Worm (Caenorhabditis elegans) whole organism, young adult: ENCODE measurements around the gene rhr-1.
A peak's percentile ranks its signal among the peaks of the same experiment; 100 is the strongest.

ENCODE experiments used
- B0336.3 ChIP-seq: fragments of 200-800 bp; sonication (Bioruptor generic); IDR thresholded peaks from 2 replicates; pipeline ENCODE4 v1.3.6; 2022; ENCODE audit warnings: missing genetic modification characterization, missing compliant biosample characterization
- C06A6.2 ChIP-seq: fragments of 200-800 bp; sonication (Bioruptor generic); conservative IDR thresholded peaks from 2 replicates; pipeline ENCODE4 v1.3.6; 2022; ENCODE audit warnings: missing genetic modification characterization, missing compliant biosample characterization
- C17E4.6 ChIP-seq: fragments of 200-800 bp; sonication (Bioruptor generic); IDR thresholded peaks from 2 replicates; pipeline ENCODE4 v1.3.6; 2022; ENCODE audit warnings: missing genetic modification reagents, missing genetic modification characterization, missing compliant biosample characterization
- F49E8.2 ChIP-seq: sonication (generic microtip); optimal IDR thresholded peaks from 3 replicates; lab custom pipeline; 2017; ENCODE audit warnings: missing genetic modification characterization, mild to moderate bottlenecking, missing compliant biosample characterization, antibody characterized with exemption, moderate library complexity; ENCODE audit not compliant: insufficient read depth
- F57A8.1 ChIP-seq: fragments of 200-800 bp; sonication (Bioruptor generic); optimal IDR thresholded peaks from 2 replicates; lab custom pipeline; 2018; ENCODE audit warnings: mild to moderate bottlenecking, missing genetic modification characterization, moderate library complexity, missing compliant biosample characterization
- K11D2.4 ChIP-seq: fragments of 200-800 bp; sonication (Bioruptor generic); IDR thresholded peaks from 2 replicates; pipeline ENCODE4 v1.3.6; 2022; ENCODE audit warnings: missing genetic modification reagents, missing genetic modification characterization, missing compliant biosample characterization
- K12H6.12 ChIP-seq: fragments of 200-800 bp; sonication (Bioruptor generic); optimal IDR thresholded peaks from 2 replicates; lab custom pipeline; 2018; ENCODE audit warnings: mild to moderate bottlenecking, missing genetic modification characterization, missing compliant biosample characterization
- Y53G8AR.9 ChIP-seq: fragments of 200-800 bp; sonication (Bioruptor generic); conservative IDR thresholded peaks from 2 replicates; pipeline ENCODE4 v1.3.6; 2022; ENCODE audit warnings: missing genetic modification reagents, missing genetic modification characterization, missing compliant biosample characterization
- ZK185.1 ChIP-seq: sonication (generic microtip); optimal IDR thresholded peaks from 2 replicates; lab custom pipeline; 2016; ENCODE audit warnings: mild to moderate bottlenecking, missing genetic modification characterization, missing compliant biosample characterization; ENCODE audit not compliant: poor library complexity, severe bottlenecking
- akir-1 ChIP-seq: fragments of 200-800 bp; sonication (Bioruptor generic); optimal IDR thresholded peaks from 2 replicates; lab custom pipeline; 2018; ENCODE audit warnings: mild to moderate bottlenecking, missing genetic modification characterization, moderate library complexity, missing compliant biosample characterization
- ama-1 ChIP-seq, 3 experiments: fragments of 150-350 bp in 1 of 3; sonication (generic microtip) in 2 of 3; optimal IDR thresholded peaks; 2 replicates each; lab custom pipeline; 2014 to 2018; ENCODE audit warnings: missing biosample characterization in 2 of 3, missing genetic modification characterization in 2 of 3, missing genetic modification reagents in 2 of 3
- atf-7 ChIP-seq: sonication (generic microtip); optimal IDR thresholded peaks from 2 replicates; lab custom pipeline; 2017; ENCODE audit warnings: mild to moderate bottlenecking, missing genetic modification characterization, missing compliant biosample characterization
- bed-2 ChIP-seq: fragments of 200-800 bp; sonication (Bioruptor generic); IDR thresholded peaks from 2 replicates; pipeline ENCODE4 v1.3.6; 2022; ENCODE audit warnings: missing genetic modification reagents, missing genetic modification characterization, missing compliant biosample characterization
- cebp-1 ChIP-seq, 2 experiments: fragments of 200-800 bp in 1 of 2; sonication (Bioruptor generic) in 1 of 2; sonication (generic microtip) in 1 of 2; IDR thresholded peaks in 1 of 2; optimal IDR thresholded peaks in 1 of 2; 2 replicates each; pipeline versions ENCODE4 v1.3.6 to Lab custom; 2017 to 2022; ENCODE audit warnings: missing compliant biosample characterization in 2 of 2, missing genetic modification characterization in 2 of 2, mild to moderate bottlenecking in 1 of 2, missing genetic modification reagents in 1 of 2, moderate library complexity in 1 of 2
- ceh-100 ChIP-seq: fragments of 200-800 bp; sonication (Bioruptor generic); IDR thresholded peaks from 2 replicates; pipeline ENCODE4 v1.3.6; 2022; ENCODE audit warnings: missing genetic modification reagents, missing genetic modification characterization, missing compliant biosample characterization
- ceh-27 ChIP-seq: fragments of 200-800 bp; sonication (Bioruptor generic); optimal IDR thresholded peaks from 2 replicates; lab custom pipeline; 2018; ENCODE audit warnings: mild to moderate bottlenecking, missing genetic modification characterization, moderate library complexity, missing compliant biosample characterization
- ceh-58 ChIP-seq: fragments of 200-800 bp; sonication (Bioruptor generic); IDR thresholded peaks from 2 replicates; pipeline ENCODE4 v1.3.6; 2022; ENCODE audit warnings: missing genetic modification characterization, missing compliant biosample characterization
- ceh-79 ChIP-seq: sonication (generic microtip); optimal IDR thresholded peaks from 2 replicates; lab custom pipeline; 2017; ENCODE audit warnings: mild to moderate bottlenecking, missing genetic modification characterization, missing compliant biosample characterization
- chd-7 ChIP-seq: sonication (generic microtip); optimal IDR thresholded peaks from 2 replicates; lab custom pipeline; 2016; ENCODE audit warnings: mild to moderate bottlenecking, missing genetic modification characterization, moderate library complexity, missing compliant biosample characterization
- egrh-3 ChIP-seq: fragments of 200-800 bp; sonication (Bioruptor generic); IDR thresholded peaks from 2 replicates; pipeline ENCODE4 v1.3.6; 2022; ENCODE audit warnings: missing genetic modification reagents, missing genetic modification characterization, missing compliant biosample characterization
- hmg-1.2 ChIP-seq: fragments of 200-800 bp; sonication (Bioruptor generic); IDR thresholded peaks from 2 replicates; pipeline ENCODE4 v1.3.6; 2022; ENCODE audit warnings: missing genetic modification reagents, missing genetic modification characterization, missing compliant biosample characterization
- hrde-1 ChIP-seq: sonication (generic microtip); optimal IDR thresholded peaks from 2 replicates; lab custom pipeline; 2016; ENCODE audit warnings: missing genetic modification characterization, mild to moderate bottlenecking, missing compliant biosample characterization, moderate library complexity, missing genotype, missing genetic modification reagents, borderline replicate concordance
- let-526 ChIP-seq: fragments of 200-800 bp; sonication (Bioruptor generic); IDR thresholded peaks from 2 replicates; pipeline ENCODE4 v1.3.6; 2022; ENCODE audit warnings: missing genetic modification reagents, missing genetic modification characterization, missing compliant biosample characterization
- let-607 ChIP-seq, 2 experiments: fragments of 200-800 bp in 1 of 2; sonication (Bioruptor generic) in 1 of 2; sonication (generic microtip) in 1 of 2; optimal IDR thresholded peaks; 2 replicates each; lab custom pipeline; 2016 to 2018; ENCODE audit warnings: mild to moderate bottlenecking in 2 of 2, missing compliant biosample characterization in 2 of 2, missing genetic modification characterization in 2 of 2, moderate library complexity in 2 of 2, missing genotype in 1 of 2
- lin-26 ChIP-seq: fragments of 200-800 bp; sonication (Bioruptor generic); IDR thresholded peaks from 2 replicates; pipeline ENCODE4 v1.3.6; 2022; ENCODE audit warnings: missing genetic modification reagents, missing genetic modification characterization, missing compliant biosample characterization
- lin-40 ChIP-seq: sonication (generic microtip); optimal IDR thresholded peaks from 2 replicates; lab custom pipeline; 2016; ENCODE audit warnings: missing genetic modification characterization, mild to moderate bottlenecking, missing compliant biosample characterization, missing genotype, missing genetic modification reagents
- lir-1 ChIP-seq: fragments of 200-800 bp; sonication (Bioruptor generic); conservative IDR thresholded peaks from 2 replicates; pipeline ENCODE4 v1.3.6; 2022; ENCODE audit warnings: missing genetic modification reagents, missing genetic modification characterization, missing compliant biosample characterization
- lsy-27 ChIP-seq: sonication (generic microtip); optimal IDR thresholded peaks from 2 replicates; lab custom pipeline; 2017; ENCODE audit warnings: missing genetic modification characterization, mild to moderate bottlenecking, missing compliant biosample characterization, antibody characterized with exemption, missing genotype, borderline replicate concordance; ENCODE audit not compliant: insufficient read depth
- madf-3 ChIP-seq: fragments of 200-800 bp; sonication (Bioruptor generic); IDR thresholded peaks from 2 replicates; pipeline ENCODE4 v1.3.6; 2022; ENCODE audit warnings: missing genetic modification reagents, missing genetic modification characterization, missing compliant biosample characterization
- nfyb-1 ChIP-seq: fragments of 200-800 bp; sonication (Bioruptor generic); IDR thresholded peaks from 2 replicates; pipeline ENCODE4 v1.3.6; 2022; ENCODE audit warnings: missing genetic modification reagents, missing genetic modification characterization, missing compliant biosample characterization
- nhr-27 ChIP-seq: fragments of 200-800 bp; sonication (Bioruptor generic); optimal IDR thresholded peaks from 2 replicates; lab custom pipeline; 2018; ENCODE audit warnings: mild to moderate bottlenecking, missing genetic modification characterization, moderate library complexity, missing compliant biosample characterization
- sdz-38 ChIP-seq: sonication (generic microtip); optimal IDR thresholded peaks from 2 replicates; lab custom pipeline; 2016; ENCODE audit warnings: missing genotype, missing genetic modification characterization, missing compliant biosample characterization
- snpc-1.3 ChIP-seq: sonication (generic microtip); optimal IDR thresholded peaks from 2 replicates; lab custom pipeline; 2017; ENCODE audit warnings: missing genetic modification characterization, mild to moderate bottlenecking, missing compliant biosample characterization, antibody characterized with exemption, moderate library complexity, missing genotype, missing genetic modification reagents; ENCODE audit not compliant: insufficient read depth
- snpc-3.4 ChIP-seq: sonication (generic microtip); optimal IDR thresholded peaks from 2 replicates; lab custom pipeline; 2017; ENCODE audit warnings: missing genetic modification characterization, mild to moderate bottlenecking, missing compliant biosample characterization, antibody characterized with exemption, moderate library complexity, missing genotype, missing genetic modification reagents
- somi-1 ChIP-seq: fragments of 200-800 bp; sonication (Bioruptor generic); optimal IDR thresholded peaks from 2 replicates; lab custom pipeline; 2018; ENCODE audit warnings: mild to moderate bottlenecking, missing genetic modification characterization, missing compliant biosample characterization
- tbp1 ChIP-seq: fragments of 200-800 bp; sonication (Bioruptor generic); optimal IDR thresholded peaks from 2 replicates; lab custom pipeline; 2018; ENCODE audit warnings: mild to moderate bottlenecking, missing genetic modification characterization, missing compliant biosample characterization
- unc-130 ChIP-seq: sonication (generic microtip); optimal IDR thresholded peaks from 2 replicates; lab custom pipeline; 2016; ENCODE audit warnings: missing genetic modification reagents, missing genetic modification characterization, missing compliant biosample characterization
- zfh-2 ChIP-seq: fragments of 200-800 bp; sonication (Bioruptor generic); conservative IDR thresholded peaks from 2 replicates; pipeline ENCODE4 v1.3.6; 2022; ENCODE audit warnings: missing genetic modification reagents, missing genetic modification characterization, missing compliant biosample characterization
- ztf-26 ChIP-seq: sonication (generic microtip); optimal IDR thresholded peaks from 2 replicates; lab custom pipeline; 2017; ENCODE audit warnings: missing genetic modification characterization, missing compliant biosample characterization

Gene rhr-1

ce11 chrV:5405053-5405452 lies 22.9 kb upstream of the rhr-1 start, which contains the start of gene dmsr-7 (continued):
- TF ChIP-seq egrh-3 (GFP tag; lab: Robert Waterston, UW), result no peak
- TF ChIP-seq let-526 (GFP tag; lab: Robert Waterston, UW), result no peak

- no peak for TF ChIP-seq bed-2 (GFP tag; lab: Robert Waterston, UW)
- no peak for TF ChIP-seq ceh-100 (GFP tag; lab: Robert Waterston, UW)
- no peak for TF ChIP-seq madf-3 (GFP tag; lab: Robert Waterston, UW)
- TF ChIP-seq ama-1 (optimal IDR thresholded peaks at IDR 0.05; lab: Kevin White, UChicago), result no peak
- TF ChIP-seq ama-1 (GFP tag; optimal IDR thresholded peaks at IDR 0.05; lab: Kevin White, UChicago), result no peak
- no peak for TF ChIP-seq chd-7
- TF ChIP-seq F57A8.1, result no peak
- TF ChIP-seq C17E4.6 (GFP tag; lab: Robert Waterston, UW), result no peak
- TF ChIP-seq lir-1 (GFP tag; lab: Robert Waterston, UW), result no peak
- no peak for TF ChIP-seq Y53G8AR.9 (GFP tag; lab: Robert Waterston, UW)
- TF ChIP-seq ZK185.1, result no peak
- TF ChIP-seq hmg-1.2 (GFP tag; lab: Robert Waterston, UW), result no peak
- no peak for TF ChIP-seq hrde-1
- TF ChIP-seq lsy-27, result no peak
Observed at ce11 chrV:5408223-5408622, 19.7 kb upstream of the rhr-1 start, which contains the start of gene C25A6.1. TSS of gene C25A6.1 (plus strand) at chrV:5408523.

- TF ChIP-seq K12H6.12, result peak; percentile 10
- TF ChIP-seq snpc-1.3 (tag; lab: Kevin White, UChicago), result no peak
Observed at ce11 chrV:5408921-5409320, 19.0 kb upstream of the rhr-1 start.

- TF ChIP-seq K11D2.4 (GFP tag; lab: Robert Waterston, UW) (0 out of 2 replicates have a peak, but pooled peaks have one; percentile 37), ceh-58 (GFP tag; lab: Robert Waterston, UW) (no peak), somi-1 (GFP tag; lab: Kevin White, UChicago) (peak; percentile 91), cebp-1 (GFP tag; IDR thresholded peaks at IDR 0.05; lab: Robert Waterston, UW) (no peak), cebp-1 (tag; optimal IDR thresholded peaks at IDR 0.05; lab: Kevin White, UChicago) (peak; percentile 35), atf-7 (tag; lab: Kevin White, UChicago) (peak; percentile 5), chd-7 (peak; percentile 17), snpc-3.4 (tag; lab: Kevin White, UChicago) (no peak), C06A6.2 (GFP tag; lab: Robert Waterston, UW) (peak; percentile 51; the same call in 1 of the 2 replicates), sdz-38 (no peak), ztf-26 (tag; lab: Kevin White, UChicago) (peak; percentile 93), F49E8.2 (tag; lab: Kevin White, UChicago) (no peak), nfyb-1 (peak; percentile 46; the same call in 1 of the 2 replicates), tbp1 (GFP tag; lab: Kevin White, UChicago) (no peak), ceh-79 (no peak), unc-130 (GFP tag; lab: Kevin White, UChicago) (no peak), let-607 (tag; optimal IDR thresholded peaks at IDR 0.05; lab: Kevin White, UChicago) (no peak), nhr-27 (tag; lab: Kevin White, UChicago) (no peak), ceh-100 (GFP tag; lab: Robert Waterston, UW) (no peak), B0336.3 (GFP tag; lab: Robert Waterston, UW) (0 out of 2 replicates have a peak, but pooled peaks have one; percentile 20), lin-40 (tag; lab: Kevin White, UChicago) (peak; percentile 25), ceh-27 (GFP tag; lab: Kevin White, UChicago) (no peak), lin-26 (GFP tag; lab: Robert Waterston, UW) (peak; percentile 55; the same call in 1 of the 2 replicates), akir-1 (no peak), zfh-2 (GFP tag; lab: Robert Waterston, UW) (no peak)
Observed at ce11 chrV:5410679-5411078, 17.3 kb upstream of the rhr-1 start, which contains the start of gene F08F3.4. TSS of gene F08F3.4 (plus strand) at chrV:5410955.
